Worm (Caenorhabditis elegans): ENCODE data around the gene F54F2.9.

The F54F2.9 gene

DNA sequence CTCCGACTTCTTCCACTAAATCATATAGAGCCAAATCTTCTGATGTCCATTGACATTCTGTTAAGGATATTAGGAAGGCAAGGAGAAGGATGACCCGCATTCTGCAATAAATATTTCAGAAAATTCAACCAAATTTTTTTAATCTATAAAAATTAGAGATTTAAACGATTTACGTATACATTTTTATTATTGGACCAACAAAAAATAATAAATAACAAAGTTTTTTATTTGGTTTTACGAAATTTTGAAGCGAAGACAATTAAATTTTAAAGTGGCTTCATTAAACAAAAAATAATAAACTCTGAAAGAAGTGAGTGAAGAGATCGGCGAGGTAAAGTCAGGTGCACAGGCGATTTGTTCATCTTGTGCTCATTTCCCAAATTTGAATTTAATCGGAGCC is at the start of gene F54F2.9:
TSS of gene F54F2.9 (minus strand) at position 101 of the 400 bp plus-strand sequence.
- TF ChIP-seq ceh-82 (tag; optimal IDR thresholded peaks at IDR 0.05) (no peak), sem-4 (tag; optimal IDR thresholded peaks at IDR 0.05) (no peak), sma-3 (GFP tag; optimal IDR thresholded peaks at IDR 0.05) (no peak), lin-11 (tag; optimal IDR thresholded peaks at IDR 0.05) (no peak), lin-13 (GFP tag; optimal IDR thresholded peaks at IDR 0.05) (no peak), skn-1 (tag; optimal IDR thresholded peaks at IDR 0.05) (no peak)

ce11 chrIII:8873990-8874668 is 47.1 kb upstream of the F54F2.9 start:
- peak; percentile 73 for TF ChIP-seq nhr-6 (tag; optimal IDR thresholded peaks at IDR 0.05)
- no peak for TF ChIP-seq unc-62 (GFP tag; optimal IDR thresholded peaks at IDR 0.05)
- TF ChIP-seq sem-4 (tag; optimal IDR thresholded peaks at IDR 0.05) = peak; percentile 91
- TF ChIP-seq C34F6.9 (tag; optimal IDR thresholded peaks at IDR 0.05) = peak; percentile 90
- TF ChIP-seq crh-2 (tag; optimal IDR thresholded peaks at IDR 0.05) = peak; percentile 68
- TF ChIP-seq ztf-4 (tag; optimal IDR thresholded peaks at IDR 0.05) = peak; percentile 59
- TF ChIP-seq lin-11 (tag; optimal IDR thresholded peaks at IDR 0.05) = peak; percentile 68
- no peak for TF ChIP-seq snpc-4 (tag; optimal IDR thresholded peaks at IDR 0.05)
- peak; percentile 76 for TF ChIP-seq lin-13 (GFP tag; optimal IDR thresholded peaks at IDR 0.05)
- peak; percentile 92 for TF ChIP-seq ama-1 (optimal IDR thresholded peaks at IDR 0.05)
- peak; percentile 95 for TF ChIP-seq lin-39 (tag; optimal IDR thresholded peaks at IDR 0.05)
- TF ChIP-seq elt-1 (tag; optimal IDR thresholded peaks at IDR 0.05) = no peak
- TF ChIP-seq blmp-1 (tag; optimal IDR thresholded peaks at IDR 0.05; ENCODE audit: insufficient read depth) = peak; percentile 11
- peak; percentile 95 for TF ChIP-seq nhr-129 (tag; optimal IDR thresholded peaks at IDR 0.05)
- TF ChIP-seq egl-27 (tag; optimal IDR thresholded peaks at IDR 0.05) = peak; percentile 41
- TF ChIP-seq ceh-16 (tag; optimal IDR thresholded peaks at IDR 0.05) = peak; percentile 78
- peak; percentile 20 for TF ChIP-seq Y55F3AM.14 (GFP tag; optimal IDR thresholded peaks at IDR 0.05)
- no peak for TF ChIP-seq gmeb-1 (tag; optimal IDR thresholded peaks at IDR 0.05)
- peak; percentile 76 for TF ChIP-seq sma-9 (GFP tag; optimal IDR thresholded peaks at IDR 0.05)
- no peak for TF ChIP-seq sma-9 (tag; optimal IDR thresholded peaks at IDR 0.05)
- TF ChIP-seq nhr-10 (tag; optimal IDR thresholded peaks at IDR 0.05) = no peak
- no peak for TF ChIP-seq nhr-77 (tag; optimal IDR thresholded peaks at IDR 0.05)
- peak; percentile 61 for TF ChIP-seq nhr-25 (tag; optimal IDR thresholded peaks at IDR 0.05)
- TF ChIP-seq nhr-12 (tag; optimal IDR thresholded peaks at IDR 0.05) = no peak
- TF ChIP-seq alr-1 (tag; optimal IDR thresholded peaks at IDR 0.05) = no peak
- peak; percentile 20 for TF ChIP-seq nhr-21 (tag; optimal IDR thresholded peaks at IDR 0.05)
- peak; percentile 53 for TF ChIP-seq fos-1 (tag; optimal IDR thresholded peaks at IDR 0.05)
- peak; percentile 95 for TF ChIP-seq zag-1 (tag; optimal IDR thresholded peaks at IDR 0.05)
- peak; percentile 70 to 86 for TF ChIP-seq lsy-2 (tag; optimal IDR thresholded peaks at IDR 0.05)
- peak; percentile 4 to 72 for TF ChIP-seq mdl-1 (tag; optimal IDR thresholded peaks at IDR 0.05)
- no peak for TF ChIP-seq nhr-237 (tag; optimal IDR thresholded peaks at IDR 0.05)
- peak; percentile 87 for TF ChIP-seq unc-55 (GFP tag; optimal IDR thresholded peaks at IDR 0.05)
- TF ChIP-seq F13H6.1 (tag; optimal IDR thresholded peaks at IDR 0.05) = peak; percentile 94
- no peak for TF ChIP-seq elt-3 (tag; optimal IDR thresholded peaks at IDR 0.05)
- no peak for TF ChIP-seq nhr-11 (tag; optimal IDR thresholded peaks at IDR 0.05)
- peak; percentile 92 for TF ChIP-seq mab-5 (tag; optimal IDR thresholded peaks at IDR 0.05)

DNA sequence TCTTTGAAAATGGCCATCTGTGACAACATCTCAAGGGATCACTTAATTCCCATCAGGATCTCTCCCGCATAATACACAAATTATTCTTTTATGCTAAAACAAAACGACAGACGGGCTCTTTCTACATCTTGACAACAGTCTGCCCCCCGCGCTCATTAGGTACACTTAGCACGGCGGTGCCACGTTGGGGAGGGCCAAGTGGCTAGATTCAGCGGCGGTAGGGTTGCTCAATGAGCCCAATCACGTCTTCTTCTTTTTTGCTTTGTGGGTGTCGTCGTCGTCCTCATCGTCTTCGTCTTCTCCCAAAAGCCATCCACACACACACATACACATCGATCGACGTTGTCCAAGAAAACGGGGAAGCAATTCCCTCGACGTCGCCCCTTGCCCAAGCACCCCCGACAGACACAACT is 46.0 kb upstream of the F54F2.9 start:
- TF ChIP-seq ZK546.5 (tag; optimal IDR thresholded peaks at IDR 0.05) (no peak), ztf-1 (GFP tag; conservative IDR thresholded peaks at IDR 0.05) (0 out of 2 replicates have a peak, but pooled peaks have one; percentile 43), crh-2 (tag; optimal IDR thresholded peaks at IDR 0.05) (peak; percentile 18), nhr-25 (tag; optimal IDR thresholded peaks at IDR 0.05) (no peak), mdl-1 (tag; optimal IDR thresholded peaks at IDR 0.05) (no peak), nhr-21 (tag; optimal IDR thresholded peaks at IDR 0.05) (no peak), sem-4 (tag; optimal IDR thresholded peaks at IDR 0.05) (no peak), dmd-4 (tag; optimal IDR thresholded peaks at IDR 0.05) (no peak), ztf-11 (tag; optimal IDR thresholded peaks at IDR 0.05) (no peak), elt-3 (tag; optimal IDR thresholded peaks at IDR 0.05) (no peak), zag-1 (tag; optimal IDR thresholded peaks at IDR 0.05) (peak; percentile 55), unc-62 (GFP tag; optimal IDR thresholded peaks at IDR 0.05) (no peak), Y55F3AM.14 (GFP tag; optimal IDR thresholded peaks at IDR 0.05) (peak; percentile 37), nhr-11 (tag; optimal IDR thresholded peaks at IDR 0.05) (no peak), nhr-77 (tag; optimal IDR thresholded peaks at IDR 0.05) (no peak), nhr-237 (tag; optimal IDR thresholded peaks at IDR 0.05) (no peak), unc-55 (GFP tag; optimal IDR thresholded peaks at IDR 0.05) (peak; percentile 15), ama-1 (optimal IDR thresholded peaks at IDR 0.05) (no peak), nhr-12 (tag; optimal IDR thresholded peaks at IDR 0.05) (no peak), F13H6.1 (tag; optimal IDR thresholded peaks at IDR 0.05) (no peak), unc-39 (tag; optimal IDR thresholded peaks at IDR 0.05) (no peak), aly-2 (tag; optimal IDR thresholded peaks at IDR 0.05) (no peak), blmp-1 (tag; optimal IDR thresholded peaks at IDR 0.05; ENCODE audit: insufficient read depth) (no peak), peb-1 (tag; optimal IDR thresholded peaks at IDR 0.05) (no peak), lin-39 (tag; optimal IDR thresholded peaks at IDR 0.05) (peak; percentile 34), nhr-23 (tag; optimal IDR thresholded peaks at IDR 0.05) (no peak), nhr-10 (tag; optimal IDR thresholded peaks at IDR 0.05) (no peak), sma-9 (GFP tag; optimal IDR thresholded peaks at IDR 0.05) (no peak), sma-9 (tag; optimal IDR thresholded peaks at IDR 0.05) (no peak), egl-27 (tag; optimal IDR thresholded peaks at IDR 0.05) (no peak), fos-1 (tag; optimal IDR thresholded peaks at IDR 0.05) (no peak)
